Worm (Caenorhabditis elegans) whole organism, L1 larva: Measurements from ENCODE around the gene Y43F8B.17.

ENCODE experiments used
- C34B4.2 ChIP-seq: sonication (generic microtip); optimal IDR thresholded peaks from 2 replicates; lab custom pipeline; 2017; ENCODE audit warnings: mild to moderate bottlenecking, missing genetic modification characterization, missing compliant biosample characterization
- F16B12.6 ChIP-seq: fragments of 150-350 bp; optimal IDR thresholded peaks from 2 replicates; lab custom pipeline; 2014; ENCODE audit warnings: missing biosample characterization, missing genetic modification characterization
- alr-1 ChIP-seq: fragments of 200-800 bp; sonication (Bioruptor generic); optimal IDR thresholded peaks from 2 replicates; lab custom pipeline; 2018; ENCODE audit warnings: borderline replicate concordance, mild to moderate bottlenecking, missing genetic modification characterization, missing compliant biosample characterization
- ama-1 ChIP-seq: fragments of 150-350 bp; optimal IDR thresholded peaks from 2 replicates; lab custom pipeline; 2014
- blmp-1 ChIP-seq: fragments of 150-350 bp; optimal IDR thresholded peaks from 2 replicates; lab custom pipeline; 2014; ENCODE audit warnings: missing biosample characterization, missing genetic modification characterization
- ces-1 ChIP-seq: fragments of 150-350 bp; optimal IDR thresholded peaks from 2 replicates; lab custom pipeline; 2014; ENCODE audit warnings: missing biosample characterization, missing genetic modification reagents, missing genetic modification characterization
- dpl-1 ChIP-seq, 3 experiments: fragments of 150-350 bp in 2 of 3; sonication (generic microtip) in 1 of 3; optimal IDR thresholded peaks; 2 replicates each; lab custom pipeline; 2014 to 2017; ENCODE audit warnings: missing biosample characterization in 3 of 3, missing genetic modification characterization in 3 of 3, missing genetic modification reagents in 3 of 3
- dsc-1 ChIP-seq: sonication (generic microtip); optimal IDR thresholded peaks from 2 replicates; lab custom pipeline; 2016; ENCODE audit warnings: mild to moderate bottlenecking, missing genetic modification characterization, missing compliant biosample characterization
- egl-27 ChIP-seq, 2 experiments: fragments of 150-350 bp in 1 of 2; sonication (generic microtip); optimal IDR thresholded peaks; 3 replicates each; lab custom pipeline; 2017 to 2018; ENCODE audit warnings: missing biosample characterization in 2 of 2, missing genetic modification characterization in 2 of 2, missing genetic modification reagents in 2 of 2
- elt-3 ChIP-seq, 6 experiments: fragments of 150-350 bp in 1 of 6; sonication (generic microtip); optimal IDR thresholded peaks; 2 replicates each; lab custom pipeline; 2017 to 2018; ENCODE audit warnings: missing biosample characterization in 6 of 6, missing genetic modification characterization in 6 of 6, inconsistent platforms in 1 of 6
- ets-5 ChIP-seq: fragments of 200-800 bp; sonication (Bioruptor generic); IDR thresholded peaks from 2 replicates; pipeline ENCODE4 v1.3.6; 2022; ENCODE audit warnings: missing genetic modification characterization, missing compliant biosample characterization
- fkh-8 ChIP-seq: sonication (generic microtip); optimal IDR thresholded peaks from 2 replicates; lab custom pipeline; 2016; ENCODE audit warnings: mild to moderate bottlenecking, missing genetic modification characterization, missing compliant biosample characterization
- fos-1 ChIP-seq: fragments of 150-350 bp; optimal IDR thresholded peaks from 2 replicates; lab custom pipeline; 2014; ENCODE audit warnings: missing biosample characterization, missing genetic modification characterization
- hlh-4 ChIP-seq: sonication (generic microtip); optimal IDR thresholded peaks from 2 replicates; lab custom pipeline; 2016; ENCODE audit warnings: mild to moderate bottlenecking, missing genetic modification characterization, missing compliant biosample characterization
- irx-1 ChIP-seq: sonication (generic microtip); optimal IDR thresholded peaks from 2 replicates; lab custom pipeline; 2016; ENCODE audit warnings: missing genetic modification characterization, missing compliant biosample characterization
- jun-1 ChIP-seq: fragments of 150-350 bp; optimal IDR thresholded peaks from 2 replicates; lab custom pipeline; 2014; ENCODE audit warnings: missing biosample characterization, missing genetic modification reagents, missing genetic modification characterization
- lin-14 ChIP-seq: fragments of 200-800 bp; sonication (Bioruptor generic); optimal IDR thresholded peaks from 2 replicates; lab custom pipeline; 2018; ENCODE audit warnings: mild to moderate bottlenecking, missing genetic modification characterization, moderate library complexity, missing compliant biosample characterization
- lin-15B ChIP-seq: fragments of 150-350 bp; sonication (generic microtip); optimal IDR thresholded peaks from 3 replicates; lab custom pipeline; 2014; ENCODE audit warnings: missing biosample characterization, missing genetic modification characterization
- mab-9 ChIP-seq: fragments of 200-800 bp; sonication (Bioruptor generic); IDR thresholded peaks from 2 replicates; pipeline ENCODE4 v1.3.6; 2022; ENCODE audit warnings: missing genetic modification reagents, missing genetic modification characterization, missing compliant biosample characterization
- mdl-1 ChIP-seq, 2 experiments: fragments of 150-350 bp; optimal IDR thresholded peaks; 2 replicates each; lab custom pipeline; 2014 to 2017; ENCODE audit warnings: missing biosample characterization in 2 of 2, missing genetic modification characterization in 2 of 2, inconsistent platforms in 1 of 2
- mef-2 ChIP-seq: fragments of 150-350 bp; optimal IDR thresholded peaks from 2 replicates; lab custom pipeline; 2014; ENCODE audit warnings: missing biosample characterization, missing genetic modification characterization
- nhr-11 ChIP-seq: fragments of 150-350 bp; optimal IDR thresholded peaks from 2 replicates; lab custom pipeline; 2014; ENCODE audit warnings: missing biosample characterization, missing genetic modification characterization
- nhr-12 ChIP-seq: sonication (generic microtip); optimal IDR thresholded peaks from 2 replicates; lab custom pipeline; 2017; ENCODE audit warnings: missing biosample characterization, missing genetic modification characterization
- nhr-237 ChIP-seq: fragments of 150-350 bp; optimal IDR thresholded peaks from 2 replicates; lab custom pipeline; 2014; ENCODE audit warnings: missing biosample characterization, missing genetic modification characterization
- nhr-47 ChIP-seq: sonication (generic microtip); optimal IDR thresholded peaks from 2 replicates; lab custom pipeline; 2016; ENCODE audit warnings: mild to moderate bottlenecking, missing genetic modification characterization, moderate library complexity, missing compliant biosample characterization
- nhr-76 ChIP-seq: sonication (generic microtip); optimal IDR thresholded peaks from 2 replicates; lab custom pipeline; 2017; ENCODE audit warnings: missing biosample characterization, missing genetic modification characterization
- nhr-77 ChIP-seq: fragments of 150-350 bp; optimal IDR thresholded peaks from 2 replicates; lab custom pipeline; 2014; ENCODE audit warnings: missing biosample characterization, missing genetic modification characterization
- pag-3 ChIP-seq: sonication (generic microtip); optimal IDR thresholded peaks from 2 replicates; lab custom pipeline; 2017; ENCODE audit warnings: missing genetic modification characterization, mild to moderate bottlenecking, missing compliant biosample characterization, antibody characterized with exemption, borderline replicate concordance; ENCODE audit not compliant: insufficient read depth
- pax-3 ChIP-seq: fragments of 200-800 bp; sonication (Bioruptor generic); optimal IDR thresholded peaks from 2 replicates; lab custom pipeline; 2018; ENCODE audit warnings: mild to moderate bottlenecking, missing genetic modification characterization, moderate library complexity, missing compliant biosample characterization
- rnt-1 ChIP-seq: sonication (generic microtip); optimal IDR thresholded peaks from 2 replicates; lab custom pipeline; 2016; ENCODE audit warnings: mild to moderate bottlenecking, missing genetic modification characterization, moderate library complexity, missing compliant biosample characterization
- snpc-4 ChIP-seq: fragments of 150-350 bp; optimal IDR thresholded peaks from 2 replicates; lab custom pipeline; 2014; ENCODE audit warnings: missing biosample characterization, missing genetic modification characterization
- snu-23 ChIP-seq: sonication (generic microtip); optimal IDR thresholded peaks from 2 replicates; lab custom pipeline; 2016; ENCODE audit warnings: missing genetic modification characterization, missing compliant biosample characterization
- sox-4 ChIP-seq: sonication (generic microtip); optimal IDR thresholded peaks from 2 replicates; lab custom pipeline; 2016; ENCODE audit warnings: missing genetic modification characterization, missing compliant biosample characterization
- sptf-1 ChIP-seq: fragments of 150-350 bp; optimal IDR thresholded peaks from 2 replicates; lab custom pipeline; 2014; ENCODE audit warnings: missing biosample characterization, missing genetic modification characterization
- sup-37 ChIP-seq: fragments of 200-800 bp; sonication (Bioruptor generic); optimal IDR thresholded peaks from 2 replicates; lab custom pipeline; 2018; ENCODE audit warnings: mild to moderate bottlenecking, missing genetic modification characterization, missing compliant biosample characterization
- swsn-7 ChIP-seq: sonication (generic microtip); optimal IDR thresholded peaks from 2 replicates; lab custom pipeline; 2016; ENCODE audit warnings: missing genetic modification characterization, missing compliant biosample characterization
- tbx-2 ChIP-seq: sonication (generic microtip); optimal IDR thresholded peaks from 2 replicates; lab custom pipeline; 2016; ENCODE audit warnings: missing genetic modification characterization, missing compliant biosample characterization
- tlp-1 ChIP-seq: fragments of 150-350 bp; optimal IDR thresholded peaks from 2 replicates; lab custom pipeline; 2014; ENCODE audit warnings: missing biosample characterization, missing genetic modification characterization
- unc-86 ChIP-seq: sonication (generic microtip); optimal IDR thresholded peaks from 2 replicates; lab custom pipeline; 2016; ENCODE audit warnings: missing genetic modification characterization, missing compliant biosample characterization
- vab-15 ChIP-seq: sonication (generic microtip); optimal IDR thresholded peaks from 2 replicates; lab custom pipeline; 2017; ENCODE audit warnings: missing genotype, mild to moderate bottlenecking, missing genetic modification characterization, missing compliant biosample characterization
- zip-4 ChIP-seq: fragments of 200-800 bp; sonication (Bioruptor generic); optimal IDR thresholded peaks from 2 replicates; lab custom pipeline; 2018; ENCODE audit warnings: mild to moderate bottlenecking, missing genetic modification characterization, moderate library complexity, missing compliant biosample characterization
- ztf-11 ChIP-seq, 2 experiments: sonication (generic microtip); optimal IDR thresholded peaks; 2 replicates each; lab custom pipeline; 2016 to 2017; ENCODE audit warnings: missing genetic modification characterization in 2 of 2, missing biosample characterization in 1 of 2, missing compliant biosample characterization in 1 of 2

Y43F8B.17 gene

DNA sequence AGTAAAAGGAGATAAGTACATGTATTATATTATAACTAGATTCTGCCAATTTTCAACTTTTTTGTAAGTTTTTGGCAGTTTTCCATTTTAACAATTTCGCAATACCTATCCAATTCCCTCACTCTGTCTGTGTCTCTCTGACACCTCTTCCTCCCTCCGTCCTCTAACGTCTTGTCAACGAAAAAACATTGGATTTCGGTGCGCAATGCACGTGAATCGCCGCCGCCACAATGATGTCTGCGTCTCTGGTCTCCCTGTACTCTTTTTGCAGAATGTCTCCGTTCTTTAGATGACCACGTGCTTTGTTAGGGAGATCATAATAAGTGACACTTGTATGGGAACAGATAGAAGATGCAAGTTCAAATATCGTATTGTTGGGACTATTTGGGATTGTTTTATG, 44.6 kb downstream of the Y43F8B.17 start (continued):
- TF ChIP-seq elt-3 (tag; optimal IDR thresholded peaks at IDR 0.05; lab: Kevin White, UChicago) (peak in 5 of 6 experiments; percentile 62 to 97 (median 90)), mab-9 (peak; percentile 37; the same call in 1 of the 2 replicates), nhr-11 (peak; percentile 68), nhr-77 (peak; percentile 92), ztf-11 (tag; optimal IDR thresholded peaks at IDR 0.05; lab: Kevin White, UChicago) (peak in 1 of 2 experiments; percentile 62), mdl-1 (tag; optimal IDR thresholded peaks at IDR 0.05; lab: Kevin White, UChicago) (peak; percentile 95 to 100), alr-1 (tag; lab: Kevin White, UChicago) (no peak), dpl-1 (GFP tag; optimal IDR thresholded peaks at IDR 0.05; lab: Kevin White, UChicago) (peak; percentile 65 to 68 (median 67)), fos-1 (tag; lab: Kevin White, UChicago) (peak; percentile 81), pag-3 (no peak), ama-1 (lab: Kevin White, UChicago) (peak; percentile 35), irx-1 (tag; lab: Kevin White, UChicago) (peak; percentile 92), ces-1 (GFP tag; lab: Kevin White, UChicago) (no peak), snpc-4 (tag; lab: Kevin White, UChicago) (peak; percentile 83), snu-23 (GFP tag; lab: Kevin White, UChicago) (peak; percentile 98), fkh-8 (peak; percentile 94), ets-5 (GFP tag; lab: Robert Waterston, UW) (no peak), sptf-1 (tag; lab: Kevin White, UChicago) (no peak), nhr-76 (tag; lab: Kevin White, UChicago) (peak; percentile 76), sup-37 (GFP tag; lab: Kevin White, UChicago) (peak; percentile 75), jun-1 (tag; lab: Kevin White, UChicago) (peak; percentile 94), swsn-7 (peak; percentile 94), zip-4 (peak; percentile 99), C34B4.2 (tag; lab: Kevin White, UChicago) (no peak), pax-3 (peak; percentile 89), rnt-1 (tag; lab: Kevin White, UChicago) (peak; percentile 90), F16B12.6 (tag; lab: Kevin White, UChicago) (no peak), nhr-237 (tag; lab: Kevin White, UChicago) (peak; percentile 86), vab-15 (tag; lab: Kevin White, UChicago) (peak; percentile 7), mef-2 (peak; percentile 55), tbx-2 (tag; lab: Kevin White, UChicago) (peak; percentile 98), lin-15B (tag; lab: Kevin White, UChicago) (no peak), egl-27 (tag; optimal IDR thresholded peaks at IDR 0.05; lab: Kevin White, UChicago) (peak; percentile 81 to 98), nhr-12 (tag; lab: Kevin White, UChicago) (no peak), unc-86 (tag; lab: Kevin White, UChicago) (peak; percentile 87), tlp-1 (tag; lab: Kevin White, UChicago) (no peak), blmp-1 (tag; lab: Kevin White, UChicago) (peak; percentile 94)

DNA sequence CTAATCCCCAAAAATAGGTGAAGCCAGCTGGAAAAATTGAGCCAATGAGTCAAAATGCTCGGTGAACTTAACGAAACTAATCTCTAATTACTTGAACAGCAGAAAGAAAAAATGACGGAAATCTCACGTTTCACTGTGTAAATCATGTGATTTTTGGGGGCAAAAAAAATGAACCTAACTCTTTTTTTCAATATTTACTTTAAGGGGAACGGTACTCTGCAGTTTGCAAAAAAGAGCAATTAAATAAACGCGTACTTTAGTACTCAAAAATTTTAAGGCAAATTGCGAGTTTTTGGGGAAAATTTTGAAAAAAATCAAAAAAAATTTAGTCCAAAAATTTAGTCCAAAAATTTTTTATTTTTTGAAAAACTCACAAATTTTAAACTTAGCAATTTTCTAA, 46.5 kb downstream of the Y43F8B.17 start:
- TF ChIP-seq vab-15 (tag; lab: Kevin White, UChicago): no peak
- TF ChIP-seq fkh-8: peak; percentile 22
- TF ChIP-seq lin-14 (GFP tag; lab: Kevin White, UChicago): peak; percentile 36
- TF ChIP-seq hlh-4: no peak

DNA sequence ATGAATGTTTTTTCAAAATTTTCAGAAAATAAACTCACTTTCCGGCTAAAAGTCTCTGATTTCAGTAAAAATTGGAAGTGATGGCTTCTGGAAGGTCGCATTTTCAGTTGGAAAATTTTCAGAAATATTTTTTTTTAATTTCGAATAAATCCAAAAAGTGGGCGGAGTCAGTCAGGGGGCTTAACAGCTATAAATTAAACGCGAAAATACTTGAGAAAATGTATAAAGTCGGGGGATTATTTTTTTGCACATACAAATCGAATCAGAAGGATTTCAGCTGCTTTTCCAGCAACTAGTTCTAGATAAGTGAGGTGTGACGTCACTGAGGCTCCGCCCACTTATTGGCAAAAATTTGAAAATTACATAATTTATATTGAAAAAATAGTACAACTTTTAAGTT, 48.5 kb downstream of the Y43F8B.17 start, which contains the start of gene Y43F8B.2:
TSS of gene Y43F8B.2 (minus strand) at position 101 of the 400 bp plus-strand sequence.
- TF ChIP-seq sox-4 (tag; lab: Kevin White, UChicago) (no peak), nhr-47 (tag; lab: Kevin White, UChicago) (peak; percentile 5), dsc-1 (peak; percentile 35)
